Worm (Caenorhabditis elegans) whole organism, L2 larva: ENCODE results near the gene sor-1.
A peak's percentile ranks its signal among the peaks of the same experiment; 100 is the strongest.

Experiments used
- C34F6.9 ChIP-seq: fragments of 150-350 bp; optimal IDR thresholded peaks from 2 replicates; lab custom pipeline; 2014; ENCODE audit warnings: missing biosample characterization, missing genetic modification characterization
- F13H6.1 ChIP-seq: sonication (generic microtip); optimal IDR thresholded peaks from 2 replicates; lab custom pipeline; 2016; ENCODE audit warnings: missing genetic modification characterization, missing compliant biosample characterization
- R02D3.7 ChIP-seq: fragments of 150-350 bp; optimal IDR thresholded peaks from 2 replicates; lab custom pipeline; 2014; ENCODE audit warnings: missing biosample characterization, missing genetic modification characterization
- Y55F3AM.14 ChIP-seq: fragments of 200-800 bp; sonication (Bioruptor generic); optimal IDR thresholded peaks from 2 replicates; lab custom pipeline; 2018; ENCODE audit warnings: mild to moderate bottlenecking, missing genetic modification characterization, missing compliant biosample characterization
- ZK546.5 ChIP-seq: sonication (generic microtip); optimal IDR thresholded peaks from 2 replicates; lab custom pipeline; 2017; ENCODE audit warnings: missing biosample characterization, missing genetic modification characterization
- alr-1 ChIP-seq: fragments of 150-350 bp; optimal IDR thresholded peaks from 2 replicates; lab custom pipeline; 2014; ENCODE audit warnings: missing biosample characterization, missing genetic modification characterization
- aly-2 ChIP-seq: fragments of 150-350 bp; optimal IDR thresholded peaks from 2 replicates; lab custom pipeline; 2014; ENCODE audit warnings: missing biosample characterization, missing genetic modification characterization
- ama-1 ChIP-seq: fragments of 150-350 bp; optimal IDR thresholded peaks from 2 replicates; lab custom pipeline; 2018; ENCODE audit warnings: inconsistent platforms
- ceh-16 ChIP-seq: fragments of 150-350 bp; optimal IDR thresholded peaks from 2 replicates; lab custom pipeline; 2014; ENCODE audit warnings: missing biosample characterization, missing genetic modification characterization
- ceh-82 ChIP-seq: fragments of 150-350 bp; optimal IDR thresholded peaks from 2 replicates; lab custom pipeline; 2014; ENCODE audit warnings: missing biosample characterization, missing genetic modification characterization
- crh-2 ChIP-seq: sonication (generic microtip); optimal IDR thresholded peaks from 2 replicates; lab custom pipeline; 2017; ENCODE audit warnings: missing biosample characterization, missing genetic modification characterization
- dmd-4 ChIP-seq: sonication (generic microtip); optimal IDR thresholded peaks from 2 replicates; lab custom pipeline; 2017; ENCODE audit warnings: missing biosample characterization, missing genetic modification characterization
- egl-27 ChIP-seq: sonication (generic microtip); optimal IDR thresholded peaks from 3 replicates; lab custom pipeline; 2017; ENCODE audit warnings: missing biosample characterization, missing genetic modification reagents, missing genetic modification characterization
- elt-1 ChIP-seq: fragments of 150-350 bp; optimal IDR thresholded peaks from 2 replicates; lab custom pipeline; 2014; ENCODE audit warnings: missing biosample characterization, missing genetic modification characterization
- elt-3 ChIP-seq: sonication (generic microtip); optimal IDR thresholded peaks from 2 replicates; lab custom pipeline; 2017; ENCODE audit warnings: missing biosample characterization, missing genetic modification characterization
- fos-1 ChIP-seq: fragments of 150-350 bp; optimal IDR thresholded peaks from 2 replicates; lab custom pipeline; 2014; ENCODE audit warnings: missing biosample characterization, missing genetic modification characterization
- gmeb-1 ChIP-seq: fragments of 150-350 bp; optimal IDR thresholded peaks from 2 replicates; lab custom pipeline; 2014; ENCODE audit warnings: missing biosample characterization, missing genetic modification characterization
- lin-11 ChIP-seq: fragments of 150-350 bp; sonication (generic microtip); optimal IDR thresholded peaks from 2 replicates; lab custom pipeline; 2014; ENCODE audit warnings: missing biosample characterization, missing genetic modification characterization, inconsistent platforms, mixed read lengths
- lin-13 ChIP-seq: fragments of 150-350 bp; optimal IDR thresholded peaks from 2 replicates; lab custom pipeline; 2014; ENCODE audit warnings: missing biosample characterization, missing genetic modification reagents, missing genetic modification characterization
- lin-39 ChIP-seq: fragments of 150-350 bp; optimal IDR thresholded peaks from 2 replicates; lab custom pipeline; 2014; ENCODE audit warnings: missing biosample characterization, missing genetic modification reagents, missing genetic modification characterization
- lsy-2 ChIP-seq, 2 experiments: fragments of 150-350 bp in 1 of 2; sonication (generic microtip) in 1 of 2; optimal IDR thresholded peaks; 2 replicates each; lab custom pipeline; 2014 to 2017; ENCODE audit warnings: missing biosample characterization in 2 of 2, missing genetic modification characterization in 2 of 2
- mab-5 ChIP-seq: fragments of 150-350 bp; optimal IDR thresholded peaks from 2 replicates; lab custom pipeline; 2014; ENCODE audit warnings: missing biosample characterization, missing genetic modification characterization
- mbf-1 ChIP-seq: sonication (generic microtip); optimal IDR thresholded peaks from 2 replicates; lab custom pipeline; 2017; ENCODE audit warnings: missing biosample characterization, missing genetic modification characterization
- mdl-1 ChIP-seq, 2 experiments: fragments of 150-350 bp in 1 of 2; sonication (generic microtip) in 1 of 2; optimal IDR thresholded peaks; 2 replicates each; lab custom pipeline; 2017; ENCODE audit warnings: missing biosample characterization in 2 of 2, missing genetic modification characterization in 2 of 2
- nhr-10 ChIP-seq: sonication (generic microtip); optimal IDR thresholded peaks from 2 replicates; lab custom pipeline; 2017; ENCODE audit warnings: missing biosample characterization, missing genetic modification characterization
- nhr-12 ChIP-seq: fragments of 150-350 bp; optimal IDR thresholded peaks from 2 replicates; lab custom pipeline; 2014; ENCODE audit warnings: missing biosample characterization, missing genetic modification characterization
- nhr-129 ChIP-seq: fragments of 150-350 bp; optimal IDR thresholded peaks from 2 replicates; lab custom pipeline; 2014; ENCODE audit warnings: missing biosample characterization, missing genetic modification characterization
- nhr-21 ChIP-seq: fragments of 150-350 bp; optimal IDR thresholded peaks from 2 replicates; lab custom pipeline; 2014; ENCODE audit warnings: missing biosample characterization, missing genetic modification characterization
- nhr-23 ChIP-seq: fragments of 150-350 bp; optimal IDR thresholded peaks from 2 replicates; lab custom pipeline; 2014; ENCODE audit warnings: missing biosample characterization, missing genetic modification reagents, missing genetic modification characterization
- nhr-237 ChIP-seq: fragments of 150-350 bp; optimal IDR thresholded peaks from 2 replicates; lab custom pipeline; 2014; ENCODE audit warnings: missing biosample characterization, missing genetic modification characterization
- nhr-25 ChIP-seq: fragments of 150-350 bp; sonication (generic microtip); optimal IDR thresholded peaks from 3 replicates; lab custom pipeline; 2014; ENCODE audit warnings: missing biosample characterization, missing genetic modification characterization
- nhr-6 ChIP-seq: fragments of 150-350 bp; optimal IDR thresholded peaks from 2 replicates; lab custom pipeline; 2014; ENCODE audit warnings: missing biosample characterization, missing genetic modification characterization
- nhr-77 ChIP-seq: fragments of 150-350 bp; optimal IDR thresholded peaks from 2 replicates; lab custom pipeline; 2014; ENCODE audit warnings: missing biosample characterization, missing genetic modification characterization
- peb-1 ChIP-seq: fragments of 150-350 bp; optimal IDR thresholded peaks from 2 replicates; lab custom pipeline; 2014; ENCODE audit warnings: missing biosample characterization, missing genetic modification characterization
- sem-4 ChIP-seq: fragments of 150-350 bp; optimal IDR thresholded peaks from 2 replicates; lab custom pipeline; 2014; ENCODE audit warnings: missing biosample characterization, missing genetic modification reagents, missing genetic modification characterization
- skn-1 ChIP-seq: sonication (generic microtip); optimal IDR thresholded peaks from 2 replicates; lab custom pipeline; 2017; ENCODE audit warnings: missing biosample characterization, missing genetic modification characterization
- sma-3 ChIP-seq: sonication (generic microtip); optimal IDR thresholded peaks from 2 replicates; lab custom pipeline; 2016; ENCODE audit warnings: missing genetic modification reagents, missing genetic modification characterization, missing compliant biosample characterization
- sma-9 ChIP-seq, 2 experiments: fragments of 150-350 bp in 1 of 2; sonication (generic microtip) in 1 of 2; optimal IDR thresholded peaks; 2 replicates each; lab custom pipeline; 2014 to 2016; ENCODE audit warnings: missing genetic modification characterization in 2 of 2, mild to moderate bottlenecking in 1 of 2, missing biosample characterization in 1 of 2, missing compliant biosample characterization in 1 of 2, missing genetic modification reagents in 1 of 2, moderate library complexity in 1 of 2
- snpc-4 ChIP-seq: fragments of 150-350 bp; optimal IDR thresholded peaks from 2 replicates; lab custom pipeline; 2014; ENCODE audit warnings: missing biosample characterization, missing genetic modification characterization
- unc-39 ChIP-seq: fragments of 150-350 bp; optimal IDR thresholded peaks from 2 replicates; lab custom pipeline; 2014; ENCODE audit warnings: missing biosample characterization, missing genetic modification characterization
- unc-55 ChIP-seq: fragments of 150-350 bp; sonication (generic microtip); optimal IDR thresholded peaks from 3 replicates; lab custom pipeline; 2014; ENCODE audit warnings: missing biosample characterization, missing genetic modification reagents, missing genetic modification characterization
- unc-62 ChIP-seq: fragments of 150-350 bp; optimal IDR thresholded peaks from 2 replicates; lab custom pipeline; 2014; ENCODE audit warnings: missing biosample characterization, missing genetic modification reagents, missing genetic modification characterization
- zag-1 ChIP-seq: fragments of 150-350 bp; optimal IDR thresholded peaks from 2 replicates; lab custom pipeline; 2014; ENCODE audit warnings: missing biosample characterization, missing genetic modification characterization
- ztf-1 ChIP-seq: fragments of 200-800 bp; sonication (Bioruptor generic); conservative IDR thresholded peaks from 2 replicates; pipeline ENCODE4 v1.3.6; 2022; ENCODE audit warnings: missing genetic modification characterization, missing compliant biosample characterization
- ztf-11 ChIP-seq: sonication (generic microtip); optimal IDR thresholded peaks from 2 replicates; lab custom pipeline; 2017; ENCODE audit warnings: missing biosample characterization, missing genetic modification characterization
- ztf-4 ChIP-seq: fragments of 150-350 bp; optimal IDR thresholded peaks from 2 replicates; lab custom pipeline; 2014; ENCODE audit warnings: missing biosample characterization, missing genetic modification characterization

Gene sor-1

DNA sequence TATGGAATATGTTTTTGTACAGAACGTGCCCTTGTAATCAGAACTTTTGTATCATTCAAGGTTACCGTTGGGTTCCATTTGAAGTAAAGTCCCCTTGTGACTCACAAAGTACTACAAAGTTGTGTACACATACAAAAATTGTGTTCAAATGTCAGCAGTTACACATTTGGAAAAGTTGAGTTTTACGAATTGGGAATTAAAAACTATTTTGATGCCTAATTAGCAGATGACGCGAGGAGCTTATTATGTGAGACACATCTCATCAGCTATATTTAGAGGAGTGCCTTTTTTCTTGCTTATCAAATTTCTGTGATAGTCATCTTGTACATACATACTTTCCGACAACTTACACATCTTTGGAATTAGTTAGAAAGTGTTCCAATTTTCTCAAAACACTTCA, 4.5 kb upstream of the sor-1 start:
- TF ChIP-seq sma-9 (GFP tag; optimal IDR thresholded peaks at IDR 0.05; lab: Kevin White, UChicago): no peak
- TF ChIP-seq sma-9 (tag; optimal IDR thresholded peaks at IDR 0.05; lab: Kevin White, UChicago): no peak
- TF ChIP-seq F13H6.1 (tag; lab: Kevin White, UChicago): no peak
- no peak for TF ChIP-seq mbf-1
- TF ChIP-seq unc-55 (GFP tag; lab: Kevin White, UChicago): no peak
- TF ChIP-seq ztf-4 (tag; lab: Kevin White, UChicago): no peak
- no peak for TF ChIP-seq nhr-25
- no peak for TF ChIP-seq lsy-2 (tag; optimal IDR thresholded peaks at IDR 0.05; lab: Kevin White, UChicago)
- TF ChIP-seq unc-62 (GFP tag; lab: Kevin White, UChicago): no peak
- TF ChIP-seq unc-39 (tag; lab: Kevin White, UChicago): no peak
- TF ChIP-seq elt-1: no peak
- no peak for TF ChIP-seq ceh-16 (tag; lab: Kevin White, UChicago)

DNA sequence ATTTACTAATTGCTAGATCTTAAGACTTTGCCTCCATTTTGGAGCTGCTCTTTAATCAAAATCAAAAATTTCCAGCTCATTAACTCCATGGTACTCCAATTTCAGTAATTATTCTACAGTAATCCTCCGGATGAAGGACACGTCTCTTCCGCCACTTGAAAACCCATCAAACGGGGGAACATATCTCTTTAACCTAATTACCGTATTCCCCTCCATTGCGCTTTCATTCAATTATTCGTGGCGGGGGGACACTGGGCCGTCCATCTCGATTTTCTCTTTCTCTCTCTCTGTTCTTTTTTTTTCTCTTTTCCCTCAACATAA, 1.1 kb upstream of the sor-1 start:
- TF ChIP-seq lin-13 (no peak), nhr-129 (tag; lab: Kevin White, UChicago) (no peak), alr-1 (no peak), aly-2 (no peak), R02D3.7 (tag; lab: Kevin White, UChicago) (no peak), snpc-4 (tag; lab: Kevin White, UChicago) (no peak), mab-5 (tag; lab: Kevin White, UChicago) (no peak), unc-62 (GFP tag; lab: Kevin White, UChicago) (no peak), nhr-237 (tag; lab: Kevin White, UChicago) (no peak), ceh-82 (tag; lab: Kevin White, UChicago) (no peak), nhr-12 (tag; lab: Kevin White, UChicago) (no peak), mdl-1 (tag; optimal IDR thresholded peaks at IDR 0.05; lab: Kevin White, UChicago) (no peak), nhr-77 (tag; lab: Kevin White, UChicago) (no peak), skn-1 (no peak), nhr-23 (tag; lab: Kevin White, UChicago) (no peak), elt-1 (no peak), nhr-6 (tag; lab: Kevin White, UChicago) (no peak), ztf-11 (tag; lab: Kevin White, UChicago) (no peak), lin-11 (tag; lab: Kevin White, UChicago) (no peak)
- TF ChIP-seq, all 48 proteins: peak for 0

DNA sequence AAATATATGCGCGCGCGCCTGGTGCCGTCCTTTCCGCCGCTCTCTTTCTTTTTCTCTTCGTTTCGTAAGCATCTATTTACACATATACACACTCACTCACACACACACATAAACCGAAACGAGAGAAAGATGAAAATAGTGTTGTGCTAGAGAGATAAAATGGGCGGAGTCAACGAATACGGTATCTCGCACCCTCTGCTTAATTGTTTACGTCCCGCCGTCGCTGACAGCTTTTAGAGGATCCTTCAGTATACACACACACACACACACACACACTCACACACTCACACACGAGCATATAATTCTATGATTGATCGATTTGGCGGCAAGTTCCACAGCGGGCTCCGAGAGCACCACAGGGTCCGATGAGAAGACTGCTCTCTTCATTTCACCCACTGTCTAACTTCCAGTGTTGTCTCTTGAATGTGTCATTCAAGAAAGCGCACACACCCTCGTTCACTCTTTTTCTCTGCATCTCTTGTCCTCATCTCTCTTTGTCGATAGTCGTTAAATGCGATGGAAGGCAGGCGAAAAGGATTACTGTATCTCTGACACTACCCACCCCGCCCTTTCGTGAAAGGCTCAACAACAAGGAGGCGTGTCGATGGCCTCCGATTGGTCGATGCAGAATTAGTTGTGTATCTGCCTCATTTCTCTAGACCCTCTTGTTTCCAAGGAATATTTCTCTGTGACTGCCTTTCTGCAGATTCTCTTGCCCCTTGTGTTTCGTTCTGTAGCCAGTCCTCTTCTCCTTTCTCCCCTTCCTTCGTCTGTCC, 588 bp upstream of the sor-1 start:
- TF ChIP-seq sma-9 (GFP tag; optimal IDR thresholded peaks at IDR 0.05; lab: Kevin White, UChicago) (peak; percentile 89), sma-9 (tag; optimal IDR thresholded peaks at IDR 0.05; lab: Kevin White, UChicago) (no peak), ztf-11 (tag; lab: Kevin White, UChicago) (peak; percentile 49), lin-39 (tag; lab: Kevin White, UChicago) (peak; percentile 90), nhr-6 (tag; lab: Kevin White, UChicago) (peak; percentile 91), lin-13 (peak; percentile 93), zag-1 (tag; lab: Kevin White, UChicago) (peak; percentile 89), unc-55 (GFP tag; lab: Kevin White, UChicago) (peak; percentile 85), elt-1 (no peak), unc-39 (tag; lab: Kevin White, UChicago) (no peak), mdl-1 (tag; optimal IDR thresholded peaks at IDR 0.05; lab: Kevin White, UChicago) (peak; percentile 74 to 90), egl-27 (tag; lab: Kevin White, UChicago) (peak; percentile 77), lin-11 (tag; lab: Kevin White, UChicago) (peak; percentile 94), nhr-237 (tag; lab: Kevin White, UChicago) (no peak), F13H6.1 (tag; lab: Kevin White, UChicago) (peak; percentile 98), crh-2 (tag; lab: Kevin White, UChicago) (peak; percentile 96), sem-4 (tag; lab: Kevin White, UChicago) (peak; percentile 93), nhr-129 (tag; lab: Kevin White, UChicago) (peak; percentile 97), dmd-4 (tag; lab: Kevin White, UChicago) (no peak), alr-1 (no peak), gmeb-1 (peak; percentile 73), nhr-12 (tag; lab: Kevin White, UChicago) (peak; percentile 62), peb-1 (tag; lab: Kevin White, UChicago) (no peak), nhr-21 (tag; lab: Kevin White, UChicago) (peak; percentile 90), nhr-25 (peak; percentile 90), mab-5 (tag; lab: Kevin White, UChicago) (peak; percentile 95), Y55F3AM.14 (GFP tag; lab: Kevin White, UChicago) (peak; percentile 88), mbf-1 (no peak), C34F6.9 (tag; lab: Kevin White, UChicago) (peak; percentile 93), ama-1 (lab: Kevin White, UChicago) (no peak), ZK546.5 (tag; lab: Kevin White, UChicago) (peak; percentile 60), sma-3 (GFP tag; lab: Kevin White, UChicago) (peak; percentile 90), nhr-10 (tag; lab: Kevin White, UChicago) (peak; percentile 67), ceh-82 (tag; lab: Kevin White, UChicago) (peak; percentile 49), R02D3.7 (tag; lab: Kevin White, UChicago) (peak; percentile 59), ztf-1 (GFP tag; lab: Robert Waterston, UW) (no peak), nhr-23 (tag; lab: Kevin White, UChicago) (no peak), snpc-4 (tag; lab: Kevin White, UChicago) (peak; percentile 64), fos-1 (peak; percentile 88), lsy-2 (tag; optimal IDR thresholded peaks at IDR 0.05; lab: Kevin White, UChicago) (peak; percentile 95 to 99), elt-3 (tag; lab: Kevin White, UChicago) (no peak)
